Worm (Caenorhabditis elegans): ENCODE results near the gene F35C11.2.

DNA sequence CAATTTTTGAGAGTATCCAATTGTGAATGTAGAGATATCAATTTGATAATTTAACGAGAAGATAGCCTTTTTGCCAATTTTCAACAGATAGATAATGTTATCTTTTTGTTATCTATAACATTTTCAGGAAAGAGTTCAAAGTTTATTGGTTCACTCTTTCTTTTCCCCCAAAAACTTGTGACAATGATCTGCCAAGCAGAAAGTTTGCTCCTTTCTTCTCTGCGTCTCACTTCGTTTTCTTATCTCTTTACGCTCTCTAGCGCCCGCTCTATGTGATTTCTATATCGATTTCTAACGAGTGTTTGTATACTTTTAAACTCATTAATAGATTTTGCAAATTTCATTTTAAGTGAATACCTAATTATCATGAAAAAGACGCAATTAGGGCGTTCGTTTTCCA lies 22.2 kb downstream of the F35C11.2 start:
- TF ChIP-seq tlf-1 (GFP tag; optimal IDR thresholded peaks at IDR 0.05) (no peak), lin-35 (GFP tag; optimal IDR thresholded peaks at IDR 0.05) (no peak), Y56A3A.18 (GFP tag; IDR thresholded peaks at IDR 0.05) (no peak), unc-62 (GFP tag; optimal IDR thresholded peaks at IDR 0.05) (no peak), sptf-2 (GFP tag; optimal IDR thresholded peaks at IDR 0.05) (no peak), cebp-2 (GFP tag; IDR thresholded peaks at IDR 0.05) (no peak), zim-3 (tag; optimal IDR thresholded peaks at IDR 0.05) (no peak), F10E7.11 (tag; optimal IDR thresholded peaks at IDR 0.05) (no peak), F22D6.2 (tag; optimal IDR thresholded peaks at IDR 0.05) (no peak)

Data from whole organism, young adult.